Worm (Caenorhabditis elegans): ENCODE results near the gene unc-44.

- no peak for TF ChIP-seq blmp-1 (tag; optimal IDR thresholded peaks at IDR 0.05)
- TF ChIP-seq unc-39 (tag; optimal IDR thresholded peaks at IDR 0.05), result no peak
- TF ChIP-seq pha-4 (tag; optimal IDR thresholded peaks at IDR 0.05), result no peak
- TF ChIP-seq nhr-28 (tag; optimal IDR thresholded peaks at IDR 0.05), result no peak
Observed at ce11 chrIV:5928957-5929356, 46.4 kb upstream of the unc-44 start.

Data from whole organism, mixed stage, embryonic.